In genomic region chr3R:20949175-20949748, dm6 we compare ENCODE assay signal across 5 fruit fly cellular contexts.
TF ChIP-seq lines count a peak whose summit lies in the region.

No protein-coding gene starts in this region.

- no peak for TF ChIP-seq CTCF in whole organism, embryonic (GFP tag; optimal IDR thresholded peaks at IDR 0.05; lab: Kevin White, UChicago)

TF ChIP-seq in whole organism, adult, 20 proteins besides CTCF, POLR2A, EP300 and RAD21:
- TF ChIP-seq Clk (GFP tag; optimal IDR thresholded peaks at IDR 0.05; lab: Kevin White, UChicago) (no peak), CG5204 (GFP tag; optimal IDR thresholded peaks at IDR 0.05; lab: Kevin White, UChicago) (no peak), ovo (GFP tag; optimal IDR thresholded peaks at IDR 0.05; lab: Kevin White, UChicago) (peak; percentile 1)

TF ChIP-seq in whole organism, embryonic, 481 proteins besides CTCF, POLR2A, EP300 and RAD21 (continues in another document):
- peak; percentile 66 to 88 for TF ChIP-seq Trl (optimal IDR thresholded peaks at IDR 0.05; lab: Kevin White, UChicago)
- no peak for TF ChIP-seq Trl (GFP tag; optimal IDR thresholded peaks at IDR 0.05; lab: Kevin White, UChicago)
- TF ChIP-seq CG15479 (GFP tag; optimal IDR thresholded peaks at IDR 0.05; lab: Kevin White, UChicago) = peak; percentile 15
- TF ChIP-seq D (optimal IDR thresholded peaks at IDR 0.05; lab: Kevin White, UChicago) = no peak
- TF ChIP-seq D (GFP tag; optimal IDR thresholded peaks at IDR 0.05; lab: Kevin White, UChicago) = no peak
- TF ChIP-seq dm (GFP tag; optimal IDR thresholded peaks at IDR 0.05; lab: Kevin White, UChicago) = no peak
- TF ChIP-seq Lim3 (GFP tag; IDR thresholded peaks at IDR 0.05; lab: Robert Waterston, UW) = no peak
- TF ChIP-seq pb (GFP tag; optimal IDR thresholded peaks at IDR 0.05; lab: Kevin White, UChicago) = no peak
- no peak for TF ChIP-seq B-H1 (GFP tag; IDR thresholded peaks at IDR 0.05; lab: Robert Waterston, UW)
- TF ChIP-seq wek (GFP tag; optimal IDR thresholded peaks at IDR 0.05; lab: Kevin White, UChicago) = no peak
- TF ChIP-seq CG8359 (GFP tag; optimal IDR thresholded peaks at IDR 0.05; lab: Kevin White, UChicago; ENCODE audit: borderline replicate concordance) = no peak
- TF ChIP-seq Neu2 (GFP tag; optimal IDR thresholded peaks at IDR 0.05; lab: Kevin White, UChicago; ENCODE audit: borderline replicate concordance) = no peak
- peak in 1 of 2 experiments; percentile 4 for TF ChIP-seq Hr51 (GFP tag; optimal IDR thresholded peaks at IDR 0.05; lab: Kevin White, UChicago)
- no peak for TF ChIP-seq CG30403 (GFP tag; optimal IDR thresholded peaks at IDR 0.05; lab: Kevin White, UChicago)
- no peak for TF ChIP-seq CG12942 (GFP tag; optimal IDR thresholded peaks at IDR 0.05; lab: Kevin White, UChicago)
- no peak for TF ChIP-seq CG18262 (tag; optimal IDR thresholded peaks at IDR 0.05; lab: Kevin White, UChicago)
- no peak for TF ChIP-seq vfl (GFP tag; optimal IDR thresholded peaks at IDR 0.05; lab: Kevin White, UChicago)
- peak; percentile 30 for TF ChIP-seq sd (tag; optimal IDR thresholded peaks at IDR 0.05; lab: Kevin White, UChicago)
- TF ChIP-seq CG32767 (GFP tag; IDR thresholded peaks at IDR 0.05; lab: Robert Waterston, UW) = 0 out of 2 replicates have a peak, but pooled peaks have one; percentile 30
- no peak for TF ChIP-seq Opbp (GFP tag; IDR thresholded peaks at IDR 0.05; lab: Robert Waterston, UW; ENCODE audit: partially characterized antibody)
- peak; percentile 92 for TF ChIP-seq CG1832 (GFP tag; optimal IDR thresholded peaks at IDR 0.05; lab: Kevin White, UChicago)

TF ChIP-seq in whole organism, prepupa, 60 proteins besides CTCF, POLR2A, EP300 and RAD21:
- TF ChIP-seq CG6276 (GFP tag; optimal IDR thresholded peaks at IDR 0.05; lab: Kevin White, UChicago) (peak; percentile 28), eg (GFP tag; IDR thresholded peaks at IDR 0.05; lab: Robert Waterston, UW) (peak; percentile 46; the same call in 2 of the 3 replicates), CG6163 (GFP tag; IDR thresholded peaks at IDR 0.05; lab: Robert Waterston, UW) (0 out of 3 replicates have a peak, but pooled peaks have one; percentile 11), dac (GFP tag; optimal IDR thresholded peaks at IDR 0.05; lab: Kevin White, UChicago) (no peak)
TF ChIP-seq in whole organism, prepupa: peak in this region for 3.

TF ChIP-seq in whole organism, pupa, 21 proteins besides CTCF, POLR2A, EP300 and RAD21:
- TF ChIP-seq Pif1A (GFP tag; optimal IDR thresholded peaks at IDR 0.05; lab: Kevin White, UChicago) (no peak), CG32121 (GFP tag; IDR thresholded peaks at IDR 0.05; lab: Robert Waterston, UW) (no peak), CG8301 (tag; optimal IDR thresholded peaks at IDR 0.05; lab: Kevin White, UChicago) (peak; percentile 8), rn (GFP tag; IDR thresholded peaks at IDR 0.05; lab: Robert Waterston, UW) (no peak), Snoo (tag; optimal IDR thresholded peaks at IDR 0.05; lab: Kevin White, UChicago) (no peak), D1 (tag; optimal IDR thresholded peaks at IDR 0.05; lab: Kevin White, UChicago) (no peak), Ets98B (GFP tag; IDR thresholded peaks at IDR 0.05; lab: Robert Waterston, UW) (peak; percentile 20; the same call in 1 of the 2 replicates), CG4496 (GFP tag; IDR thresholded peaks at IDR 0.05; lab: Robert Waterston, UW) (peak; percentile 33; the same call in 1 of the 3 replicates), CG9948 (tag; optimal IDR thresholded peaks at IDR 0.05; lab: Kevin White, UChicago) (no peak)

TF ChIP-seq in whole organism, wandering third instar larva, 38 proteins besides CTCF, POLR2A, EP300 and RAD21:
- peak; percentile 48 for TF ChIP-seq Dif (GFP tag; optimal IDR thresholded peaks at IDR 0.05; lab: Kevin White, UChicago; ENCODE audit: partially characterized antibody)
- no peak for TF ChIP-seq jim (GFP tag; optimal IDR thresholded peaks at IDR 0.05; lab: Kevin White, UChicago)
- peak in 1 of 2 experiments; percentile 9 for TF ChIP-seq dl (GFP tag; optimal IDR thresholded peaks at IDR 0.05; lab: Kevin White, UChicago; ENCODE audit: insufficient read depth in 1 of 2, partially characterized antibody in 2 of 2)
